Fruit fly (Drosophila melanogaster) whole organism, embryonic: ENCODE results near the gene CG5934.

Experiments
- CG2116 ChIP-seq: fragments of 200-800 bp; sonication (Bioruptor generic); optimal IDR thresholded peaks from 3 replicates; lab custom pipeline; 2018; ENCODE audit warnings: missing biosample characterization, mild to moderate bottlenecking, missing genetic modification characterization
- Eip74EF ChIP-seq, 2 experiments: fragments of 200-800 bp in 1 of 2; fragments of >200 bp in 1 of 2; sonication (Bioruptor generic) in 1 of 2; optimal IDR thresholded peaks; 2 replicates each; lab custom pipeline; 2017 to 2019; ENCODE audit warnings: missing biosample characterization in 2 of 2, missing genetic modification characterization in 2 of 2, mild to moderate bottlenecking in 1 of 2, moderate library complexity in 1 of 2
- YL-1 ChIP-seq: fragments of 200-800 bp; sonication (Bioruptor generic); optimal IDR thresholded peaks from 3 replicates; lab custom pipeline; 2017; ENCODE audit warnings: missing biosample characterization, mild to moderate bottlenecking, missing genetic modification characterization
- jing ChIP-seq: fragments of 200-800 bp; sonication (Bioruptor generic); optimal IDR thresholded peaks from 2 replicates; lab custom pipeline; 2018; ENCODE audit warnings: missing biosample characterization, mild to moderate bottlenecking, missing genetic modification characterization
- phol ChIP-seq: fragments of 200-800 bp; sonication (Bioruptor generic); optimal IDR thresholded peaks from 3 replicates; lab custom pipeline; 2018; ENCODE audit warnings: missing biosample characterization, mild to moderate bottlenecking, missing genetic modification characterization, moderate library complexity
- scrt ChIP-seq: fragments of 200-800 bp; sonication (Bioruptor generic); optimal IDR thresholded peaks from 2 replicates; lab custom pipeline; 2018; ENCODE audit warnings: missing biosample characterization, mild to moderate bottlenecking, missing genetic modification characterization, moderate library complexity

DNA sequence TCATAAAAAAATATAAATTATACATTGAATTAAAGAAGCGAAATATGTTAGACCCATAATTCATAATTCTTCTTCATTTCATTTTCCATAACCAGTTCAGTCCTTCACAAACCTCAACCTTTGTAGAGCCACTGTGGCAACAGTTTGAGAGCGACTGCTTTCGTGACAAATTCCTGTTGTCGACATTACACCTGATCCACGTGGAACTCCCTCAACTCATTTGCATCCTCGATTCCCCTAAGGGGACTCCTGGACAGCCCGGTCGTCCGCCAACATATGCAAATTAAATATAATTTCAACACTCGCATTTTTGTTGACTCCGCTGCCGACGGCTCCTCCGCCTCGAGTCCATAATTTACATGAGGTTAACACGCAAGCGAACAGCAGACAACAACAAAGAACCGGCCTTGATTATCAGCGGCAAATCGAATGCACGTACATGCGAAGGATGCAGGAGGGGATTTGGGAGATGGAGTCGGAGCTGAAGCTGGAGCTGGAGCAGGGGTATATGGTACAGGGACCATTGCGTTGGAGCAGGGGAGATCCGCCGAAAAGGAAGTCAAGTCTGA, 47.3 kb upstream of the CG5934 start:
- TF ChIP-seq phol (tag; lab: Kevin White, UChicago) (no peak), scrt (GFP tag; lab: Kevin White, UChicago) (no peak), jing (GFP tag; lab: Kevin White, UChicago) (no peak), CG2116 (GFP tag; lab: Kevin White, UChicago) (no peak), YL-1 (GFP tag; lab: Kevin White, UChicago) (no peak), Eip74EF (GFP tag; optimal IDR thresholded peaks at IDR 0.05; lab: Kevin White, UChicago) (no peak)
